Fruit fly (Drosophila melanogaster) whole organism, wandering third instar larva: ENCODE results near the gene PH4alphaNE3.

Experiments
- Abd-B ChIP-seq: fragments of >200 bp; optimal IDR thresholded peaks from 2 replicates; lab custom pipeline; 2017; ENCODE audit warnings: missing biosample characterization, missing genetic modification characterization
- CG32264 ChIP-seq: fragments of 200-800 bp; sonication (Bioruptor generic); optimal IDR thresholded peaks from 2 replicates; lab custom pipeline; 2016; ENCODE audit warnings: missing biosample characterization, missing genetic modification characterization
- CG9705 ChIP-seq: fragments of 200-800 bp; sonication (Bioruptor generic); optimal IDR thresholded peaks from 2 replicates; lab custom pipeline; 2018; ENCODE audit warnings: missing biosample characterization, mild to moderate bottlenecking, missing genetic modification characterization
- CrebA ChIP-seq: fragments of 200-800 bp; sonication (Bioruptor generic); optimal IDR thresholded peaks from 2 replicates; lab custom pipeline; 2016; ENCODE audit warnings: missing biosample characterization, mild to moderate bottlenecking, missing genetic modification characterization, borderline replicate concordance
- Dfd ChIP-seq: fragments of >200 bp; optimal IDR thresholded peaks from 2 replicates; lab custom pipeline; 2017; ENCODE audit warnings: missing biosample characterization, missing genetic modification characterization
- Dif ChIP-seq: fragments of 200-275, 200-300 bp; sonication (Bioruptor generic); optimal IDR thresholded peaks from 2 replicates; lab custom pipeline; 2018; ENCODE audit warnings: missing biosample characterization, missing genetic modification characterization; ENCODE audit not compliant: partially characterized antibody
- GATAd ChIP-seq: sonication (Bioruptor generic); optimal IDR thresholded peaks from 2 replicates; lab custom pipeline; 2016; ENCODE audit warnings: missing biosample characterization, missing genetic modification characterization
- HLH106 ChIP-seq: fragments of 200-800 bp; optimal IDR thresholded peaks from 3 replicates; lab custom pipeline; 2019; ENCODE audit warnings: missing biosample characterization, mild to moderate bottlenecking, missing genetic modification characterization, moderate library complexity
- Hnf4 ChIP-seq: fragments of 200-800 bp; sonication (Bioruptor generic); optimal IDR thresholded peaks from 2 replicates; lab custom pipeline; 2016; ENCODE audit warnings: missing biosample characterization, mild to moderate bottlenecking, missing genetic modification characterization
- Hr78 ChIP-seq: fragments of >200 bp; optimal IDR thresholded peaks from 2 replicates; lab custom pipeline; 2017; ENCODE audit warnings: missing biosample characterization, missing genetic modification characterization
- Hr83 ChIP-seq: fragments of 200-300 bp; sonication (Bioruptor generic); optimal IDR thresholded peaks from 2 replicates; lab custom pipeline; 2016; ENCODE audit warnings: missing biosample characterization, mild to moderate bottlenecking, missing genetic modification characterization, moderate library complexity; ENCODE audit not compliant: poor library complexity, severe bottlenecking
- Jra ChIP-seq: sonication (Bioruptor generic); optimal IDR thresholded peaks from 2 replicates; lab custom pipeline; 2016; ENCODE audit warnings: missing biosample characterization, missing genetic modification characterization
- Mio ChIP-seq: sonication (Bioruptor generic); optimal IDR thresholded peaks from 2 replicates; lab custom pipeline; 2016; ENCODE audit warnings: missing biosample characterization, missing genetic modification characterization
- Myc ChIP-seq: fragments of >200 bp; optimal IDR thresholded peaks from 2 replicates; lab custom pipeline; 2017
- N ChIP-seq: fragments of >200 bp; optimal IDR thresholded peaks from 2 replicates; lab custom pipeline; 2018; ENCODE audit warnings: missing biosample characterization, missing external identifiers, missing genetic modification characterization
- OdsH ChIP-seq: fragments of 200-800 bp; sonication (Bioruptor generic); optimal IDR thresholded peaks from 2 replicates; lab custom pipeline; 2016; ENCODE audit warnings: missing biosample characterization, mild to moderate bottlenecking, missing genetic modification characterization
- Rel ChIP-seq, 2 experiments: fragments of 200-800 bp; sonication (Bioruptor generic) in 1 of 2; optimal IDR thresholded peaks; 2 replicates in 1 of 2; 3 replicates in 1 of 2; lab custom pipeline; 2016 to 2019; ENCODE audit warnings: mild to moderate bottlenecking in 2 of 2, missing biosample characterization in 2 of 2, missing genetic modification characterization in 2 of 2, moderate library complexity in 1 of 2
- Sp1 ChIP-seq: fragments of 200-800 bp; sonication (Bioruptor generic); optimal IDR thresholded peaks from 3 replicates; lab custom pipeline; 2019; ENCODE audit warnings: missing biosample characterization, mild to moderate bottlenecking, missing genetic modification characterization, moderate library complexity
- Vsx2 ChIP-seq: fragments of 200-300, 225-300 bp; sonication (Bioruptor generic); optimal IDR thresholded peaks from 2 replicates; lab custom pipeline; 2018; ENCODE audit warnings: missing biosample characterization, missing genetic modification characterization; ENCODE audit not compliant: partially characterized antibody
- br ChIP-seq: fragments of 200-800 bp; sonication (Bioruptor generic); optimal IDR thresholded peaks from 2 replicates; lab custom pipeline; 2016; ENCODE audit warnings: missing biosample characterization, missing genetic modification characterization
- brk ChIP-seq: fragments of 200-800 bp; sonication (Bioruptor generic); optimal IDR thresholded peaks from 2 replicates; lab custom pipeline; 2016; ENCODE audit warnings: missing biosample characterization, mild to moderate bottlenecking, missing genetic modification characterization
- dl ChIP-seq, 2 experiments: fragments of 175-275, 200-275 bp in 1 of 2; fragments of 200-275 bp in 1 of 2; sonication (Bioruptor generic); optimal IDR thresholded peaks; lab custom pipeline; 2018; ENCODE audit warnings: mild to moderate bottlenecking in 2 of 2, missing biosample characterization in 2 of 2, missing genetic modification characterization in 2 of 2, moderate library complexity in 2 of 2; ENCODE audit not compliant: partially characterized antibody in 2 of 2, insufficient read depth in 1 of 2
- dmrt93B ChIP-seq: fragments of 200-800 bp; sonication (Bioruptor generic); optimal IDR thresholded peaks from 2 replicates; lab custom pipeline; 2018; ENCODE audit warnings: missing biosample characterization, mild to moderate bottlenecking, missing genetic modification characterization
- dsf ChIP-seq: sonication (Bioruptor generic); optimal IDR thresholded peaks from 2 replicates; lab custom pipeline; 2016; ENCODE audit warnings: missing biosample characterization, missing genetic modification characterization, borderline replicate concordance
- ey ChIP-seq: fragments of 200-800 bp; sonication (Bioruptor generic); optimal IDR thresholded peaks from 2 replicates; lab custom pipeline; 2016; ENCODE audit warnings: missing biosample characterization, missing genetic modification characterization
- foxo ChIP-seq, 2 experiments: fragments of 200-800 bp; sonication (Bioruptor generic); optimal IDR thresholded peaks; 2 replicates in 1 of 2; 3 replicates in 1 of 2; lab custom pipeline; 2016 to 2017; ENCODE audit warnings: missing biosample characterization in 2 of 2, missing genetic modification characterization in 2 of 2
- fru ChIP-seq: fragments of 200-800 bp; sonication (Bioruptor generic); optimal IDR thresholded peaks from 3 replicates; lab custom pipeline; 2016; ENCODE audit warnings: missing biosample characterization, mild to moderate bottlenecking, missing genetic modification characterization
- h ChIP-seq: fragments of 200-800 bp; sonication (Bioruptor generic); optimal IDR thresholded peaks from 3 replicates; lab custom pipeline; 2016; ENCODE audit warnings: missing biosample characterization, mild to moderate bottlenecking, missing genetic modification characterization
- jim ChIP-seq: fragments of 175-275, 200-325 bp; sonication (Bioruptor generic); optimal IDR thresholded peaks from 2 replicates; lab custom pipeline; 2016; ENCODE audit warnings: missing biosample characterization, mild to moderate bottlenecking, missing genetic modification characterization
- lola ChIP-seq: fragments of >200 bp; optimal IDR thresholded peaks from 2 replicates; lab custom pipeline; 2017; ENCODE audit warnings: missing biosample characterization, missing genetic modification characterization
- pan ChIP-seq: fragments of >200 bp; optimal IDR thresholded peaks from 2 replicates; lab custom pipeline; 2017
- psq ChIP-seq: fragments of 200-800 bp; sonication (Bioruptor generic); optimal IDR thresholded peaks from 3 replicates; lab custom pipeline; 2017; ENCODE audit warnings: missing biosample characterization, mild to moderate bottlenecking, missing genetic modification characterization, moderate library complexity
- rgr ChIP-seq: fragments of 200-800 bp; sonication (Bioruptor generic); optimal IDR thresholded peaks from 3 replicates; lab custom pipeline; 2016; ENCODE audit warnings: missing biosample characterization, mild to moderate bottlenecking, missing genetic modification characterization
- sage ChIP-seq: fragments of 200-800 bp; sonication (Bioruptor generic); optimal IDR thresholded peaks from 2 replicates; lab custom pipeline; 2016; ENCODE audit warnings: missing biosample characterization, mild to moderate bottlenecking, missing genetic modification characterization
- sv ChIP-seq: fragments of 200-800 bp; sonication (Bioruptor generic); optimal IDR thresholded peaks from 3 replicates; lab custom pipeline; 2016; ENCODE audit warnings: missing biosample characterization, missing genetic modification characterization
- tai ChIP-seq: sonication (Bioruptor generic); optimal IDR thresholded peaks from 2 replicates; lab custom pipeline; 2016; ENCODE audit warnings: missing biosample characterization, missing genetic modification characterization
- usp ChIP-seq: fragments of >200 bp; optimal IDR thresholded peaks from 2 replicates; lab custom pipeline; 2017; ENCODE audit warnings: missing biosample characterization, missing genetic modification characterization
- woc ChIP-seq: sonication (Bioruptor generic); optimal IDR thresholded peaks from 2 replicates; lab custom pipeline; 2016; ENCODE audit warnings: missing biosample characterization, mild to moderate bottlenecking, missing genetic modification characterization

The PH4alphaNE3 gene

dm6 chr3R:30564479-30564878 is 39.5 kb upstream of the PH4alphaNE3 start:
- TF ChIP-seq Jra (no peak), OdsH (GFP tag; lab: Kevin White, UChicago) (peak; percentile 4), lola (GFP tag; lab: Kevin White, UChicago) (no peak), Sp1 (GFP tag; lab: Kevin White, UChicago) (no peak)

DNA sequence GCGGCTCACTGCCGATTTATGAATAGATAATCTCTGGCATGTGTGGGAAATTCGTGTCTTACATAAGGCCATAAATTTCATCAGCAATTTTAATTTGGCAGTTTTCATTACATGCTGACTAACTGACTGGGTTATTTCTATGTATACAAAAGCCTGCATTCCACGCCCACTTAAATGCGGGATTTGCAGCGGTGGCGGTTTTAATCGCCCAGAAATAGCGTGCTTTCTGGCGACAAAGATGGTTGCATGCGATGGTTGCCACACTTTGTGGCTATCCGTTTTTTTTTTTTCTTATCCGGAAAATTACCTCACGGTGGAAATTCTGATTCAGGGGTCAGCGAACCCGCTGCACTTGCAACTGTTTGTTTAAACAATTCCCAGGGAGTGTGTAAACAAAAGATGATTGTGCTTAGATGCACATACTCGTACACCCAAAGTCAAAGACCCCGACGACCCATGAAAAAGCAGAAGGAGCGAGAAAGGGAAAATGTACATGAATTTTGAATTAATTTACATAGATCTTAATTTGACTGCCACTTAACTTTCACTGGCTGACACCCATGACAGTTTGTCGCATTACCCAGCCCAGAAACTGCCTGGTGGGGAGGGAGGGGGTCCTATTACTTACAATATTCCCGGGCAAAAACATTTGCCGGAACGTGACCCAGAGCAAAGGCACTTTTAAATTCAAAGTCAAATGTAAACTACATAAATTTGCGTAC is 37.6 kb upstream of the PH4alphaNE3 start:
- TF ChIP-seq usp: no peak
- no peak for TF ChIP-seq N (GFP tag; lab: Kevin White, UChicago)
- no peak for TF ChIP-seq CG9705 (GFP tag; lab: Kevin White, UChicago)
- TF ChIP-seq dsf (GFP tag; lab: Kevin White, UChicago): no peak
- no peak for TF ChIP-seq fru
- TF ChIP-seq CG32264 (GFP tag; lab: Kevin White, UChicago): no peak
- TF ChIP-seq dl (GFP tag; optimal IDR thresholded peaks at IDR 0.05; lab: Kevin White, UChicago; ENCODE audit: insufficient read depth in 1 of 2, partially characterized antibody in 2 of 2): no peak
- no peak for TF ChIP-seq Rel (GFP tag; optimal IDR thresholded peaks at IDR 0.05; lab: Kevin White, UChicago)
- no peak for TF ChIP-seq Rel (tag; optimal IDR thresholded peaks at IDR 0.05; lab: Kevin White, UChicago)
- no peak for TF ChIP-seq dmrt93B (GFP tag; lab: Kevin White, UChicago)
- TF ChIP-seq rgr (GFP tag; lab: Kevin White, UChicago): no peak
- TF ChIP-seq CrebA (GFP tag; lab: Kevin White, UChicago): no peak
- TF ChIP-seq OdsH (GFP tag; lab: Kevin White, UChicago): no peak
- no peak for TF ChIP-seq ey (GFP tag; lab: Kevin White, UChicago)
- TF ChIP-seq jim (GFP tag; lab: Kevin White, UChicago): no peak
- TF ChIP-seq Hr78 (GFP tag; lab: Kevin White, UChicago): no peak

DNA sequence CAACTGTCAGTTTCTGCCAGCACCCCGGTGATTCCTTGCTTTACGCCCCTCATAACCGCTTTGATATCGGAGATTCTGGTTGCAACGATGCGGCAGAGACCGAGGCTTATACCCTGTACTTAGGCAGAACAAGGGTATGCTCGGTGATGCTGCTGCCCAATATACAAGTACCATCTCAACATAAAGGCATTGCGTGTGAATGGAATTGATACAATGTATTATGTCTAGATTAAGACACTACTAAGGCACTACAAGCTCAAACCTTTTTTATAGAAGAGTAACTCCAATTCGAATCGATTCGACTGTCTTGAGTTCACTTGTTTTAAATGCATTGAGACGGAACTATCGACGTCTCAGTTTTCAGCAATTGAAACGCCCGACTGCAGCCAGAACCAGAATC is 36.8 kb upstream of the PH4alphaNE3 start:
- TF ChIP-seq GATAd (no peak), sage (GFP tag; lab: Kevin White, UChicago) (no peak), dl (GFP tag; optimal IDR thresholded peaks at IDR 0.05; lab: Kevin White, UChicago; ENCODE audit: insufficient read depth in 1 of 2, partially characterized antibody in 2 of 2) (no peak), Rel (GFP tag; optimal IDR thresholded peaks at IDR 0.05; lab: Kevin White, UChicago) (no peak), Rel (tag; optimal IDR thresholded peaks at IDR 0.05; lab: Kevin White, UChicago) (no peak), woc (GFP tag; lab: Kevin White, UChicago) (peak; percentile 8), usp (no peak), Mio (no peak), Myc (no peak), CG9705 (GFP tag; lab: Kevin White, UChicago) (no peak), pan (lab: Kevin White, UChicago) (no peak), jim (GFP tag; lab: Kevin White, UChicago) (no peak), brk (GFP tag; lab: Kevin White, UChicago) (no peak), Dif (GFP tag; lab: Kevin White, UChicago) (no peak), Sp1 (GFP tag; lab: Kevin White, UChicago) (no peak), Vsx2 (GFP tag; lab: Kevin White, UChicago) (no peak), Hr78 (GFP tag; lab: Kevin White, UChicago) (no peak), lola (GFP tag; lab: Kevin White, UChicago) (no peak), Hr83 (no peak), HLH106 (tag; lab: Kevin White, UChicago) (no peak), tai (GFP tag; lab: Kevin White, UChicago) (no peak), Dfd (GFP tag; lab: Kevin White, UChicago) (no peak), h (peak; percentile 60), fru (peak; percentile 27), Jra (no peak), N (GFP tag; lab: Kevin White, UChicago) (no peak), CrebA (GFP tag; lab: Kevin White, UChicago) (no peak), psq (GFP tag; lab: Kevin White, UChicago) (no peak), OdsH (GFP tag; lab: Kevin White, UChicago) (peak; percentile 24), sv (no peak), CG32264 (GFP tag; lab: Kevin White, UChicago) (no peak), Hnf4 (GFP tag; lab: Kevin White, UChicago) (no peak), rgr (GFP tag; lab: Kevin White, UChicago) (peak; percentile 36), dmrt93B (GFP tag; lab: Kevin White, UChicago) (no peak), br (GFP tag; lab: Kevin White, UChicago) (no peak), ey (GFP tag; lab: Kevin White, UChicago) (peak; percentile 44), foxo (GFP tag; optimal IDR thresholded peaks at IDR 0.05; lab: Kevin White, UChicago) (no peak), Abd-B (GFP tag; lab: Kevin White, UChicago) (no peak), dsf (GFP tag; lab: Kevin White, UChicago) (no peak)
